Fruit fly (Drosophila melanogaster) whole organism, adult: Measurements from ENCODE around the gene CG9951.

Experiments used
- CG14711 ChIP-seq: fragments of 200-800 bp; sonication (Bioruptor generic); optimal IDR thresholded peaks from 2 replicates; lab custom pipeline; 2018; ENCODE audit warnings: missing biosample characterization, mild to moderate bottlenecking, missing genetic modification characterization, moderate library complexity
- CG1620 ChIP-seq: fragments of 200-800 bp; sonication (Bioruptor generic); optimal IDR thresholded peaks from 2 replicates; lab custom pipeline; 2016; ENCODE audit warnings: missing biosample characterization, missing genetic modification characterization
- CG7045 ChIP-seq: fragments of 200-800 bp; sonication (Bioruptor generic); optimal IDR thresholded peaks from 2 replicates; lab custom pipeline; 2017; ENCODE audit warnings: missing biosample characterization, mild to moderate bottlenecking, missing genetic modification characterization
- CG7101 ChIP-seq: fragments of 200-800 bp; sonication (Bioruptor generic); optimal IDR thresholded peaks from 2 replicates; lab custom pipeline; 2018; ENCODE audit warnings: missing biosample characterization, mild to moderate bottlenecking, missing genetic modification characterization, moderate library complexity
- Clk ChIP-seq: fragments of 200-800 bp; sonication (Bioruptor generic); optimal IDR thresholded peaks from 2 replicates; lab custom pipeline; 2017; ENCODE audit warnings: missing biosample characterization, missing genetic modification characterization
- Crg-1 ChIP-seq: fragments of 200-800 bp; sonication (Bioruptor generic); optimal IDR thresholded peaks from 2 replicates; lab custom pipeline; 2016; ENCODE audit warnings: missing biosample characterization, missing genetic modification characterization
- Hr96 ChIP-seq: fragments of 200-800 bp; sonication (Bioruptor generic); optimal IDR thresholded peaks from 2 replicates; lab custom pipeline; 2016; ENCODE audit warnings: missing biosample characterization, missing genetic modification characterization
- Mnt ChIP-seq: fragments of 200-800 bp; sonication (Bioruptor generic); optimal IDR thresholded peaks from 2 replicates; lab custom pipeline; 2016; ENCODE audit warnings: missing biosample characterization, mild to moderate bottlenecking, missing genetic modification characterization
- cic ChIP-seq: fragments of 200-800 bp; sonication (Bioruptor generic); optimal IDR thresholded peaks from 2 replicates; lab custom pipeline; 2017; ENCODE audit warnings: missing biosample characterization, mild to moderate bottlenecking, missing genetic modification characterization, moderate library complexity
- kay ChIP-seq: fragments of 200-800 bp; sonication (Bioruptor generic); peaks from one replicate; lab custom pipeline; 2016; ENCODE audit warnings: missing biosample characterization, missing genetic modification characterization, borderline replicate concordance
- ovo ChIP-seq: fragments of 200-800 bp; sonication (Bioruptor generic); optimal IDR thresholded peaks from 2 replicates; lab custom pipeline; 2016; ENCODE audit warnings: missing biosample characterization, missing genetic modification characterization
- tj ChIP-seq: fragments of 200-800 bp; sonication (Bioruptor generic); optimal IDR thresholded peaks from 3 replicates; lab custom pipeline; 2017; ENCODE audit warnings: missing biosample characterization, mild to moderate bottlenecking, missing genetic modification characterization, moderate library complexity

- TF ChIP-seq Crg-1 (GFP tag; lab: Kevin White, UChicago) (no peak), Mnt (GFP tag; lab: Kevin White, UChicago) (no peak), CG14711 (tag; lab: Kevin White, UChicago) (no peak), CG7045 (GFP tag; lab: Kevin White, UChicago) (no peak), tj (GFP tag; lab: Kevin White, UChicago) (no peak), kay (no peak), ovo (GFP tag; lab: Kevin White, UChicago) (no peak), cic (GFP tag; lab: Kevin White, UChicago) (no peak), Hr96 (GFP tag; lab: Kevin White, UChicago) (no peak), Clk (GFP tag; lab: Kevin White, UChicago) (no peak), CG1620 (GFP tag; lab: Kevin White, UChicago) (no peak), CG7101 (tag; lab: Kevin White, UChicago) (no peak)
Measured at dm6 chr3L:16854387-16855033, 8.5 kb upstream of the CG9951 start.
